Worm (Caenorhabditis elegans) whole organism, young adult: ENCODE results near the gene T04C12.9.

Source experiments
- B0019.2 ChIP-seq: fragments of 200-800 bp; sonication (Bioruptor generic); conservative IDR thresholded peaks from 2 replicates; pipeline ENCODE4 v1.3.6; 2022; ENCODE audit warnings: missing genetic modification reagents, missing genetic modification characterization, missing compliant biosample characterization
- B0336.3 ChIP-seq: fragments of 200-800 bp; sonication (Bioruptor generic); IDR thresholded peaks from 2 replicates; pipeline ENCODE4 v1.3.6; 2022; ENCODE audit warnings: missing genetic modification characterization, missing compliant biosample characterization
- D2030.7 ChIP-seq: fragments of 200-800 bp; sonication (Bioruptor generic); IDR thresholded peaks from 2 replicates; pipeline ENCODE4 v1.3.6; 2022; ENCODE audit warnings: missing genetic modification reagents, missing genetic modification characterization, missing compliant biosample characterization
- F10E7.11 ChIP-seq: sonication (generic microtip); optimal IDR thresholded peaks from 2 replicates; lab custom pipeline; 2017; ENCODE audit warnings: mild to moderate bottlenecking, missing genetic modification characterization, moderate library complexity, missing compliant biosample characterization
- F22D6.2 ChIP-seq: sonication (generic microtip); optimal IDR thresholded peaks from 2 replicates; lab custom pipeline; 2016; ENCODE audit warnings: mild to moderate bottlenecking, missing genetic modification characterization, missing compliant biosample characterization
- F57A8.1 ChIP-seq: fragments of 200-800 bp; sonication (Bioruptor generic); optimal IDR thresholded peaks from 2 replicates; lab custom pipeline; 2018; ENCODE audit warnings: mild to moderate bottlenecking, missing genetic modification characterization, moderate library complexity, missing compliant biosample characterization
- F57C9.4 ChIP-seq: sonication (generic microtip); optimal IDR thresholded peaks from 2 replicates; lab custom pipeline; 2017; ENCODE audit warnings: mild to moderate bottlenecking, missing genetic modification characterization, missing compliant biosample characterization
- Y53G8AR.9 ChIP-seq: fragments of 200-800 bp; sonication (Bioruptor generic); conservative IDR thresholded peaks from 2 replicates; pipeline ENCODE4 v1.3.6; 2022; ENCODE audit warnings: missing genetic modification reagents, missing genetic modification characterization, missing compliant biosample characterization
- Y56A3A.18 ChIP-seq: fragments of 200-800 bp; sonication (Bioruptor generic); IDR thresholded peaks from 2 replicates; pipeline ENCODE4 v1.3.6; 2022; ENCODE audit warnings: missing genetic modification reagents, missing genetic modification characterization, missing compliant biosample characterization
- ZK185.1 ChIP-seq: sonication (generic microtip); optimal IDR thresholded peaks from 2 replicates; lab custom pipeline; 2016; ENCODE audit warnings: mild to moderate bottlenecking, missing genetic modification characterization, missing compliant biosample characterization; ENCODE audit not compliant: poor library complexity, severe bottlenecking
- aptf-2 ChIP-seq: fragments of 200-800 bp; sonication (Bioruptor generic); conservative IDR thresholded peaks from 2 replicates; pipeline ENCODE4 v1.3.6; 2022; ENCODE audit warnings: missing genetic modification reagents, missing genetic modification characterization, missing compliant biosample characterization
- atf-7 ChIP-seq: sonication (generic microtip); optimal IDR thresholded peaks from 2 replicates; lab custom pipeline; 2017; ENCODE audit warnings: mild to moderate bottlenecking, missing genetic modification characterization, missing compliant biosample characterization
- attf-5 ChIP-seq: fragments of 200-800 bp; sonication (Bioruptor generic); optimal IDR thresholded peaks from 2 replicates; lab custom pipeline; 2018; ENCODE audit warnings: mild to moderate bottlenecking, missing genetic modification characterization, missing compliant biosample characterization
- ceh-40 ChIP-seq: fragments of 200-800 bp; sonication (Bioruptor generic); IDR thresholded peaks from 2 replicates; pipeline ENCODE4 v1.3.6; 2022; ENCODE audit warnings: missing genetic modification characterization, missing compliant biosample characterization
- egrh-3 ChIP-seq: fragments of 200-800 bp; sonication (Bioruptor generic); IDR thresholded peaks from 2 replicates; pipeline ENCODE4 v1.3.6; 2022; ENCODE audit warnings: missing genetic modification reagents, missing genetic modification characterization, missing compliant biosample characterization
- ekl-4 ChIP-seq: fragments of 200-800 bp; sonication (Bioruptor generic); IDR thresholded peaks from 2 replicates; pipeline ENCODE4 v1.3.6; 2022; ENCODE audit warnings: missing genetic modification reagents, missing genetic modification characterization, missing compliant biosample characterization
- ets-4 ChIP-seq: fragments of 200-800 bp; sonication (Bioruptor generic); optimal IDR thresholded peaks from 2 replicates; lab custom pipeline; 2018; ENCODE audit warnings: mild to moderate bottlenecking, missing genetic modification characterization, missing compliant biosample characterization
- hmg-20 ChIP-seq: fragments of 200-800 bp; sonication (Bioruptor generic); IDR thresholded peaks from 2 replicates; pipeline ENCODE4 v1.3.6; 2022; ENCODE audit warnings: missing genetic modification reagents, missing genetic modification characterization, missing compliant biosample characterization
- hrde-1 ChIP-seq: sonication (generic microtip); optimal IDR thresholded peaks from 2 replicates; lab custom pipeline; 2016; ENCODE audit warnings: missing genetic modification characterization, mild to moderate bottlenecking, missing compliant biosample characterization, moderate library complexity, missing genotype, missing genetic modification reagents, borderline replicate concordance
- hsf-1 ChIP-seq: fragments of 200-800 bp; sonication (Bioruptor generic); IDR thresholded peaks from 2 replicates; pipeline ENCODE4 v1.3.6; 2022; ENCODE audit warnings: missing genetic modification reagents, missing genetic modification characterization, missing compliant biosample characterization
- let-607 ChIP-seq, 2 experiments: fragments of 200-800 bp in 1 of 2; sonication (Bioruptor generic) in 1 of 2; sonication (generic microtip) in 1 of 2; optimal IDR thresholded peaks; 2 replicates each; lab custom pipeline; 2016 to 2018; ENCODE audit warnings: mild to moderate bottlenecking in 2 of 2, missing compliant biosample characterization in 2 of 2, missing genetic modification characterization in 2 of 2, moderate library complexity in 2 of 2, missing genotype in 1 of 2
- lin-26 ChIP-seq: fragments of 200-800 bp; sonication (Bioruptor generic); IDR thresholded peaks from 2 replicates; pipeline ENCODE4 v1.3.6; 2022; ENCODE audit warnings: missing genetic modification reagents, missing genetic modification characterization, missing compliant biosample characterization
- lin-35 ChIP-seq, 3 experiments: fragments of 150-350 bp in 2 of 3; sonication (generic microtip) in 1 of 3; optimal IDR thresholded peaks; 2 replicates each; lab custom pipeline; 2014 to 2018; ENCODE audit warnings: missing biosample characterization in 3 of 3, missing genetic modification characterization in 3 of 3, missing genetic modification reagents in 3 of 3
- lin-40 ChIP-seq: sonication (generic microtip); optimal IDR thresholded peaks from 2 replicates; lab custom pipeline; 2016; ENCODE audit warnings: missing genetic modification characterization, mild to moderate bottlenecking, missing compliant biosample characterization, missing genotype, missing genetic modification reagents
- madf-10 ChIP-seq: sonication (generic microtip); optimal IDR thresholded peaks from 2 replicates; lab custom pipeline; 2016; ENCODE audit warnings: mild to moderate bottlenecking, missing genetic modification characterization, missing compliant biosample characterization
- madf-6 ChIP-seq: fragments of 200-800 bp; sonication (Bioruptor generic); IDR thresholded peaks from 2 replicates; pipeline ENCODE4 v1.3.6; 2022; ENCODE audit warnings: missing genetic modification reagents, missing genetic modification characterization, missing compliant biosample characterization
- mes-4 ChIP-seq: sonication (generic microtip); optimal IDR thresholded peaks from 2 replicates; lab custom pipeline; 2016; ENCODE audit warnings: missing genotype, missing genetic modification characterization, missing compliant biosample characterization
- nhr-179 ChIP-seq: sonication (generic microtip); optimal IDR thresholded peaks from 2 replicates; lab custom pipeline; 2016; ENCODE audit warnings: mild to moderate bottlenecking, missing genetic modification characterization, missing compliant biosample characterization
- nhr-80 ChIP-seq: sonication (generic microtip); optimal IDR thresholded peaks from 2 replicates; lab custom pipeline; 2016; ENCODE audit warnings: missing genetic modification characterization, missing compliant biosample characterization
- rec-8 ChIP-seq, 2 experiments: sonication (generic microtip); optimal IDR thresholded peaks; 2 replicates each; lab custom pipeline; 2016; ENCODE audit warnings: mild to moderate bottlenecking in 2 of 2, missing genetic modification characterization in 2 of 2, missing genetic modification reagents in 2 of 2, missing genotype in 2 of 2, missing biosample characterization in 1 of 2, missing compliant biosample characterization in 1 of 2, moderate library complexity in 1 of 2
- repo-1 ChIP-seq: sonication (generic microtip); optimal IDR thresholded peaks from 2 replicates; lab custom pipeline; 2017; ENCODE audit warnings: mild to moderate bottlenecking, missing genetic modification characterization, missing compliant biosample characterization
- rpc-1 ChIP-seq, 2 experiments: fragments of 150-350 bp in 1 of 2; sonication (generic microtip) in 1 of 2; optimal IDR thresholded peaks; 2 replicates each; lab custom pipeline; 2014 to 2018; ENCODE audit warnings: missing biosample characterization in 1 of 2, missing genetic modification characterization in 1 of 2, missing genetic modification reagents in 1 of 2, missing genotype in 1 of 2
- snpc-1.3 ChIP-seq: sonication (generic microtip); optimal IDR thresholded peaks from 2 replicates; lab custom pipeline; 2017; ENCODE audit warnings: missing genetic modification characterization, mild to moderate bottlenecking, missing compliant biosample characterization, antibody characterized with exemption, moderate library complexity, missing genotype, missing genetic modification reagents; ENCODE audit not compliant: insufficient read depth
- snpc-4 ChIP-seq, 5 experiments: fragments of 150-350 bp in 1 of 5; sonication (generic microtip) in 4 of 5; optimal IDR thresholded peaks; 2 replicates each; lab custom pipeline; 2014 to 2018; ENCODE audit warnings: missing genetic modification characterization in 5 of 5, missing biosample characterization in 3 of 5, antibody characterized with exemption in 2 of 5, mild to moderate bottlenecking in 2 of 5, missing compliant biosample characterization in 2 of 5, missing genotype in 2 of 5, moderate library complexity in 2 of 5, missing genetic modification reagents in 1 of 5
- tbp1 ChIP-seq: fragments of 200-800 bp; sonication (Bioruptor generic); optimal IDR thresholded peaks from 2 replicates; lab custom pipeline; 2018; ENCODE audit warnings: mild to moderate bottlenecking, missing genetic modification characterization, missing compliant biosample characterization
- tbx-9 ChIP-seq: sonication (generic microtip); optimal IDR thresholded peaks from 2 replicates; lab custom pipeline; 2016; ENCODE audit warnings: borderline replicate concordance, missing genetic modification characterization, inconsistent platforms, missing compliant biosample characterization
- tlf-1 ChIP-seq: fragments of 200-800 bp; sonication (Bioruptor generic); optimal IDR thresholded peaks from 2 replicates; lab custom pipeline; 2018; ENCODE audit warnings: mild to moderate bottlenecking, missing genetic modification characterization, missing compliant biosample characterization
- unc-62 ChIP-seq: fragments of 150-350 bp; optimal IDR thresholded peaks from 2 replicates; lab custom pipeline; 2014; ENCODE audit warnings: missing biosample characterization, missing genetic modification reagents, missing genetic modification characterization
- xnd-1 ChIP-seq: sonication (generic microtip); optimal IDR thresholded peaks from 2 replicates; lab custom pipeline; 2016; ENCODE audit warnings: missing genotype, missing genetic modification reagents, missing genetic modification characterization, missing compliant biosample characterization
- zim-3 ChIP-seq: sonication (generic microtip); optimal IDR thresholded peaks from 2 replicates; lab custom pipeline; 2017; ENCODE audit warnings: mild to moderate bottlenecking, missing genetic modification characterization, moderate library complexity, missing compliant biosample characterization
- ztf-22 ChIP-seq: fragments of 200-800 bp; sonication (Bioruptor generic); optimal IDR thresholded peaks from 2 replicates; lab custom pipeline; 2018; ENCODE audit warnings: mild to moderate bottlenecking, missing genetic modification characterization, moderate library complexity, missing compliant biosample characterization
- ztf-6 ChIP-seq: fragments of 200-800 bp; sonication (Bioruptor generic); IDR thresholded peaks from 2 replicates; pipeline ENCODE4 v1.3.6; 2022; ENCODE audit warnings: missing genetic modification reagents, missing genetic modification characterization, missing compliant biosample characterization

The T04C12.9 gene

ce11 chrV:11071453-11071852 is 8.4 kb upstream of the T04C12.9 start:
- TF ChIP-seq xnd-1 (tag; lab: Kevin White, UChicago) (no peak), mes-4 (tag; lab: Kevin White, UChicago) (no peak), Y53G8AR.9 (GFP tag; lab: Robert Waterston, UW) (0 out of 2 replicates have a peak, but pooled peaks have one; percentile 22), madf-6 (GFP tag; lab: Robert Waterston, UW) (no peak), zim-3 (no peak), ekl-4 (GFP tag; lab: Robert Waterston, UW) (peak; percentile 45; the same call in 1 of the 2 replicates), aptf-2 (GFP tag; lab: Robert Waterston, UW) (no peak), ztf-6 (no peak), Y56A3A.18 (GFP tag; lab: Robert Waterston, UW) (no peak), tbp1 (GFP tag; lab: Kevin White, UChicago) (no peak), F57A8.1 (GFP tag; lab: Kevin White, UChicago) (no peak)

ce11 chrV:11070388-11070787 is 7.4 kb upstream of the T04C12.9 start:
- peak; percentile 77 for TF ChIP-seq nhr-80
- no peak for TF ChIP-seq rpc-1 (optimal IDR thresholded peaks at IDR 0.05; lab: Kevin White, UChicago)
- TF ChIP-seq rpc-1 (tag; optimal IDR thresholded peaks at IDR 0.05; lab: Kevin White, UChicago), result no peak
- TF ChIP-seq, all 124 proteins: peak for 1

ce11 chrV:11069277-11069676 is 6.3 kb upstream of the T04C12.9 start, which contains the start of gene T04C12.8:
TSS of gene T04C12.8 (minus strand) at chrV:11069358.
- TF ChIP-seq nhr-179 (no peak), atf-7 (tag; lab: Kevin White, UChicago) (peak; percentile 79), Y56A3A.18 (GFP tag; lab: Robert Waterston, UW) (no peak), let-607 (tag; optimal IDR thresholded peaks at IDR 0.05; lab: Kevin White, UChicago) (peak in 1 of 2 experiments; percentile 27), F57C9.4 (tag; lab: Kevin White, UChicago) (no peak), snpc-4 (GFP tag; optimal IDR thresholded peaks at IDR 0.05; lab: Kevin White, UChicago) (no peak), snpc-4 (tag; optimal IDR thresholded peaks at IDR 0.05; lab: Kevin White, UChicago) (peak in 1 of 4 experiments; percentile 14), B0019.2 (GFP tag; lab: Robert Waterston, UW) (no peak), tbp1 (GFP tag; lab: Kevin White, UChicago) (peak; percentile 9), hsf-1 (GFP tag; lab: Robert Waterston, UW) (no peak), hrde-1 (no peak), tlf-1 (GFP tag; lab: Kevin White, UChicago) (peak; percentile 46), nhr-80 (peak; percentile 95), lin-40 (tag; lab: Kevin White, UChicago) (peak; percentile 34), rec-8 (tag; optimal IDR thresholded peaks at IDR 0.05; lab: Kevin White, UChicago) (no peak), F22D6.2 (tag; lab: Kevin White, UChicago) (no peak), madf-10 (tag; lab: Kevin White, UChicago) (no peak), tbx-9 (tag; lab: Kevin White, UChicago) (no peak), lin-35 (GFP tag; optimal IDR thresholded peaks at IDR 0.05; lab: Kevin White, UChicago) (no peak), F10E7.11 (tag; lab: Kevin White, UChicago) (no peak), unc-62 (GFP tag; lab: Kevin White, UChicago) (peak; percentile 88), snpc-1.3 (tag; lab: Kevin White, UChicago) (no peak), D2030.7 (GFP tag; lab: Robert Waterston, UW) (no peak), rpc-1 (optimal IDR thresholded peaks at IDR 0.05; lab: Kevin White, UChicago) (no peak), rpc-1 (tag; optimal IDR thresholded peaks at IDR 0.05; lab: Kevin White, UChicago) (no peak), egrh-3 (GFP tag; lab: Robert Waterston, UW) (no peak), ets-4 (GFP tag; lab: Kevin White, UChicago) (peak; percentile 2), hmg-20 (GFP tag; lab: Robert Waterston, UW) (no peak), attf-5 (peak; percentile 25), F57A8.1 (GFP tag; lab: Kevin White, UChicago) (no peak), ZK185.1 (tag; lab: Kevin White, UChicago) (no peak), ceh-40 (no peak), repo-1 (no peak), lin-26 (no peak), B0336.3 (GFP tag; lab: Robert Waterston, UW) (0 out of 2 replicates have a peak, but pooled peaks have one; percentile 24), ztf-22 (GFP tag; lab: Kevin White, UChicago) (peak; percentile 84)
